Worm (Caenorhabditis elegans) whole organism, early embryonic: Measurements from ENCODE around the gene gcy-19.

Source experiments
- B0310.2 ChIP-seq: sonication (generic microtip); optimal IDR thresholded peaks from 2 replicates; lab custom pipeline; 2016; ENCODE audit warnings: mild to moderate bottlenecking, missing genetic modification characterization, missing compliant biosample characterization
- aly-1 ChIP-seq: sonication (generic microtip); optimal IDR thresholded peaks from 2 replicates; lab custom pipeline; 2016; ENCODE audit warnings: missing genetic modification characterization, missing compliant biosample characterization
- ama-1 ChIP-seq: fragments of 150-350 bp; optimal IDR thresholded peaks from 2 replicates; lab custom pipeline; 2014
- ceh-36 ChIP-seq: sonication (generic microtip); optimal IDR thresholded peaks from 2 replicates; lab custom pipeline; 2016; ENCODE audit warnings: missing genetic modification characterization, inconsistent platforms, missing compliant biosample characterization
- flt-1 ChIP-seq: fragments of 200-800 bp; sonication (Bioruptor generic); IDR thresholded peaks from 2 replicates; pipeline ENCODE4 v1.3.6; 2022; ENCODE audit warnings: missing genetic modification characterization, missing compliant biosample characterization
- hnd-1 ChIP-seq: sonication (generic microtip); optimal IDR thresholded peaks from 2 replicates; lab custom pipeline; 2016; ENCODE audit warnings: missing genetic modification characterization, missing compliant biosample characterization
- sea-1 ChIP-seq: fragments of 200-800 bp; sonication (Bioruptor generic); conservative IDR thresholded peaks from 2 replicates; pipeline ENCODE4 v1.3.6; 2022; ENCODE audit warnings: missing genetic modification characterization, missing compliant biosample characterization
- tbx-11 ChIP-seq: fragments of 200-800 bp; sonication (Bioruptor generic); IDR thresholded peaks from 2 replicates; pipeline ENCODE4 v1.3.6; 2022; ENCODE audit warnings: missing genetic modification characterization, missing compliant biosample characterization
- tbx-37 ChIP-seq: fragments of 200-800 bp; sonication (Bioruptor generic); conservative IDR thresholded peaks from 2 replicates; pipeline ENCODE4 v1.3.6; 2022; ENCODE audit warnings: missing genetic modification reagents, missing genetic modification characterization, missing compliant biosample characterization
- tra-4 ChIP-seq: sonication (generic microtip); optimal IDR thresholded peaks from 2 replicates; lab custom pipeline; 2017; ENCODE audit warnings: missing genetic modification characterization, missing compliant biosample characterization

- no peak for TF ChIP-seq tbx-11 (GFP tag; lab: Robert Waterston, UW)
- no peak for TF ChIP-seq tra-4
- TF ChIP-seq aly-1 (tag; lab: Kevin White, UChicago), result no peak
- TF ChIP-seq sea-1 (GFP tag; lab: Robert Waterston, UW), result no peak
- TF ChIP-seq hnd-1 (tag; lab: Kevin White, UChicago), result no peak
- no peak for TF ChIP-seq ama-1 (lab: Kevin White, UChicago)
- TF ChIP-seq flt-1 (GFP tag; lab: Robert Waterston, UW), result no peak
- no peak for TF ChIP-seq B0310.2 (tag; lab: Kevin White, UChicago)
- TF ChIP-seq ceh-36 (tag; lab: Kevin White, UChicago), result no peak
- TF ChIP-seq tbx-37 (GFP tag; lab: Robert Waterston, UW), result no peak
Measured at ce11 chrII:3234725-3235124, 24.4 kb downstream of the gcy-19 start, which contains the start of gene C17F4.8.
